Worm (Caenorhabditis elegans): ENCODE measurements around the gene str-169.

The str-169 gene

DNA sequence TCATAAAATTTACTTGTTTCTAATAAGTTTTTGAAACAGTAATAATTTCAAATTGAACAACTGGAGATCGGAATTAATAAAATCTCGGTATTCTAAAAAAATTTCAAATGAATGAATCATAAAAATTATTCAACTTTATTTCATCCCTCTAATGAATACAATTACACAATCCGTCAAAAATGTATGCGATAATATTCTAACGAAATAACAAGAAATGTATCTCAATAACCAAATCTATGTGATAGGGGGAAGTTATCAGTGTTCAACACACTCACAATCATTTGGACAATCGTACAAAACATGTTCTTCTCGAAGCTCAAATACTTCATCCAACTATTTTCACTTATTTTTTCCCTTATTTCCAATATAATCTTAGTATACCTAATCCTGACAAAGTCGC lies 4.2 kb upstream of the str-169 start, which contains the start of gene Y9C9A.5:
Gene Y9C9A.5, plus strand, starts transcription at position 301 of the 400 bp plus-strand sequence.
- no peak for TF ChIP-seq nhr-6 (tag; optimal IDR thresholded peaks at IDR 0.05)

DNA sequence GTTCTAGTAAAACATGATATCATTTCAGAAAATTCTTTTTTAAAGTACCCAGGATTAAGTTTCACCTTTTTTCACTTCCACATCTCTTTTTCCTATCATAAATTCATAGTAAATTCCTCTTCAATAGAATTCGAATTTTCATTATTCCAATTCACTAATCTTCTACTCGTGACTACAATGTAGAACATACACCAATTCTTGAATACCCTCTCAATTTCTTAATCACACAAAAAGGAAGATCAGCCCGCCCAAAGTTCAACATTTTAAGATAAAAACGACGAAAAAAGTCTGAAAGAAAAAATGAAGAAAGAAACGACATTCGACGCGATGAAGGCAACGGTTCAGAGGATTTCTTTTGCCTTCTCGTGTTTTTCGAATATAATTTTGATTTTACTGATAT lies 8.0 kb downstream of the str-169 start, which contains the start of gene str-163:
Gene str-163, plus strand, starts transcription at position 301 of the 400 bp plus-strand sequence.
- TF ChIP-seq F13H6.1 (tag; optimal IDR thresholded peaks at IDR 0.05) (no peak), nhr-10 (tag; optimal IDR thresholded peaks at IDR 0.05) (no peak), alr-1 (tag; optimal IDR thresholded peaks at IDR 0.05) (no peak), lsy-2 (tag; optimal IDR thresholded peaks at IDR 0.05) (no peak), crh-2 (tag; optimal IDR thresholded peaks at IDR 0.05) (no peak), elt-1 (tag; optimal IDR thresholded peaks at IDR 0.05) (no peak), nhr-129 (tag; optimal IDR thresholded peaks at IDR 0.05) (no peak), mbf-1 (tag; optimal IDR thresholded peaks at IDR 0.05) (no peak), unc-62 (GFP tag; optimal IDR thresholded peaks at IDR 0.05) (no peak), snpc-4 (tag; optimal IDR thresholded peaks at IDR 0.05) (no peak), nhr-6 (tag; optimal IDR thresholded peaks at IDR 0.05) (no peak), sma-9 (GFP tag; optimal IDR thresholded peaks at IDR 0.05) (no peak), sma-9 (tag; optimal IDR thresholded peaks at IDR 0.05) (no peak), nhr-21 (tag; optimal IDR thresholded peaks at IDR 0.05) (no peak), nhr-23 (tag; optimal IDR thresholded peaks at IDR 0.05) (no peak), sem-4 (tag; optimal IDR thresholded peaks at IDR 0.05) (no peak)

DNA sequence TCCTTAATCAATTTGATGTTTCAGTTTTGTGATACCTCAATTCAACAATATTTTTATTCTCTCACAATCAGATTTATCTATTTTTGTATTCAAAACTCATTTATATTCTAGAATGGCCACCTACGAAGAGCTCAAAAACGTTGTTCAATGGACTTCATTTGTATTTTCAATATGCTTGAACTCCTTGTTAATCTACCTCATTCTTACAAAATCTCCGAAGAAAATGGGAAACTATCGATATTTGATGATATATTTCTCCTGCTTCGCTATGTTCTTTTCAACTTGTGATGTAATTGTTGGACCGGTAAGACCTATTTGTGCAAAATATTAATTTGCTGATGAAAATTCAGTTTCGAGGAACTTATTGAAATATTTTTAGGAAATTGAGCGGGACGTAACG lies 14.8 kb downstream of the str-169 start, which contains the start of gene str-164:
Gene str-164, plus strand, starts transcription at position 113 of the 400 bp plus-strand sequence.
- TF ChIP-seq ztf-11 (tag; optimal IDR thresholded peaks at IDR 0.05) (no peak), gmeb-1 (tag; optimal IDR thresholded peaks at IDR 0.05) (no peak), snpc-4 (tag; optimal IDR thresholded peaks at IDR 0.05) (no peak), lin-11 (tag; optimal IDR thresholded peaks at IDR 0.05) (no peak), lsy-2 (tag; optimal IDR thresholded peaks at IDR 0.05) (no peak), mbf-1 (tag; optimal IDR thresholded peaks at IDR 0.05) (no peak), unc-39 (tag; optimal IDR thresholded peaks at IDR 0.05) (no peak), nhr-25 (tag; optimal IDR thresholded peaks at IDR 0.05) (no peak), Y55F3AM.14 (GFP tag; optimal IDR thresholded peaks at IDR 0.05) (no peak), unc-55 (GFP tag; optimal IDR thresholded peaks at IDR 0.05) (no peak), nhr-6 (tag; optimal IDR thresholded peaks at IDR 0.05) (no peak), mdl-1 (tag; optimal IDR thresholded peaks at IDR 0.05) (no peak), crh-2 (tag; optimal IDR thresholded peaks at IDR 0.05) (no peak), aly-2 (tag; optimal IDR thresholded peaks at IDR 0.05) (no peak), dmd-4 (tag; optimal IDR thresholded peaks at IDR 0.05) (no peak), ztf-1 (GFP tag; conservative IDR thresholded peaks at IDR 0.05) (no peak)

DNA sequence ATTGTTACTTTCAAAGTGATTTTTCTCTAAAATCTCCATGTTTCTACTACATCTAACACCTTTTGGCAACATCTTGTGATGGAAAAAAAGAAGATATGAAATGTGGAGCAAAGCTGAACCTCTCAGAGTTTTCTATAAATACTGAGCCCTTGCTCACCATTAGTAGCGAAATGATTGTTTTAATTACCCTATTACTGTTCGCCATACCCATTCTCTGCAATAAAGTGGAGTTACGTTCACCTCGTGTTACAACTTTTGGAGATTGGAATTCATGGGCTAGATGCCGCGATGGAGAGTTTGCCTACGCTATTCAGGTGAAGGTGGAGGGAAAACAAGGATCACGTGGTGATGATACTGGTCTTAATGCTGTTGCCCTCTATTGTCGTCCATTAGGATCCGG lies 18.0 kb downstream of the str-169 start, which contains the start of gene txt-3:
Gene txt-3, plus strand, starts transcription at position 125 of the 400 bp plus-strand sequence.
- TF ChIP-seq ama-1 (optimal IDR thresholded peaks at IDR 0.05) (no peak), crh-2 (tag; optimal IDR thresholded peaks at IDR 0.05) (no peak), sma-9 (GFP tag; optimal IDR thresholded peaks at IDR 0.05) (no peak), sma-9 (tag; optimal IDR thresholded peaks at IDR 0.05) (no peak), R02D3.7 (tag; optimal IDR thresholded peaks at IDR 0.05) (no peak), mbf-1 (tag; optimal IDR thresholded peaks at IDR 0.05) (no peak), F13H6.1 (tag; optimal IDR thresholded peaks at IDR 0.05) (no peak), nhr-11 (tag; optimal IDR thresholded peaks at IDR 0.05) (no peak)

DNA sequence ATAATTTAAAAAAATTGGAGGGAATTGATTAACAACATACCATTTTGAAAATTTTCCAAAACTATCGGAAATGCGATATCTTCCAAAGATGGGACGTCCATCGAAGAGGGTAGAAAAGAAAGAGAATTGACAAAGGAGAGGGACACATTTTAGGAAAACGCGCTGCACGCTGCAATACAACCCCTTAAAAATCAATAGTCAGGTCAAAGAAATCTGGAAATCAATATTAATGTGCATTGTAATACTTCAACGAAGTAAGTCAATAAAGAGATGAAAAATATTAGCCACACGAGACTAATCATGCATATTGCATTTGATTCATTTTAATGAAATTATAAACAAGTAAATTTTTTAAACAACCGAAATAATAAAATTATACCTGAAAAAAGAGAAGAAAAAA lies 23.5 kb downstream of the str-169 start, which contains the start of gene Y9C9A.13:
Gene Y9C9A.13, minus strand, starts transcription at position 101 of the 400 bp plus-strand sequence.
- TF ChIP-seq ztf-4 (tag; optimal IDR thresholded peaks at IDR 0.05), result no peak
- TF ChIP-seq nhr-21 (tag; optimal IDR thresholded peaks at IDR 0.05), result no peak
- no peak for TF ChIP-seq elt-3 (tag; optimal IDR thresholded peaks at IDR 0.05)
- TF ChIP-seq ceh-16 (tag; optimal IDR thresholded peaks at IDR 0.05), result no peak
- no peak for TF ChIP-seq blmp-1 (tag; optimal IDR thresholded peaks at IDR 0.05; ENCODE audit: insufficient read depth)
- no peak for TF ChIP-seq ceh-82 (tag; optimal IDR thresholded peaks at IDR 0.05)
- TF ChIP-seq nhr-6 (tag; optimal IDR thresholded peaks at IDR 0.05), result no peak
- no peak for TF ChIP-seq zag-1 (tag; optimal IDR thresholded peaks at IDR 0.05)
- TF ChIP-seq ZK546.5 (tag; optimal IDR thresholded peaks at IDR 0.05), result no peak
- no peak for TF ChIP-seq ama-1 (optimal IDR thresholded peaks at IDR 0.05)
- TF ChIP-seq egl-27 (tag; optimal IDR thresholded peaks at IDR 0.05), result no peak
- no peak for TF ChIP-seq mbf-1 (tag; optimal IDR thresholded peaks at IDR 0.05)
- TF ChIP-seq sma-3 (GFP tag; optimal IDR thresholded peaks at IDR 0.05), result no peak
- TF ChIP-seq lin-39 (tag; optimal IDR thresholded peaks at IDR 0.05), result no peak

Measured in whole organism, L2 larva.